Fruit fly (Drosophila melanogaster) Kc167 (cell line): ENCODE measurements around the gene CG10993.

Experiments used
- Myc ChIP-seq: fragments of >200 bp; optimal IDR thresholded peaks from 2 replicates; lab custom pipeline; 2017; ENCODE audit warnings: missing external identifiers
- Sin3A ChIP-seq: fragments of >200 bp; optimal IDR thresholded peaks from 2 replicates; lab custom pipeline; 2018; ENCODE audit warnings: missing external identifiers
- insv ChIP-seq: fragments of >200 bp; optimal IDR thresholded peaks from 3 replicates; lab custom pipeline; 2018; ENCODE audit warnings: missing external identifiers
- psq ChIP-seq: fragments of >200 bp; optimal IDR thresholded peaks from 2 replicates; lab custom pipeline; 2017; ENCODE audit warnings: missing external identifiers
- ttk ChIP-seq: sonication (Bioruptor generic); optimal IDR thresholded peaks from 2 replicates; lab custom pipeline; 2017; ENCODE audit warnings: missing external identifiers

dm6 chrX:13753101-13753758 is 37.7 kb downstream of the CG10993 start:
- TF ChIP-seq Sin3A (lab: Kevin White, UChicago) = no peak
- TF ChIP-seq insv = no peak
- TF ChIP-seq ttk = no peak
- TF ChIP-seq Myc (lab: Kevin White, UChicago) = no peak
- peak; percentile 36 for TF ChIP-seq psq
